Worm (Caenorhabditis elegans) whole organism, young adult: ENCODE data around the gene EEED8.13.

Experiments used
- F33H1.4 ChIP-seq: fragments of 200-800 bp; sonication (Bioruptor generic); IDR thresholded peaks from 2 replicates; pipeline ENCODE4 v1.3.6; 2022; ENCODE audit warnings: missing genetic modification reagents, missing genetic modification characterization, missing compliant biosample characterization
- ama-1 ChIP-seq, 3 experiments: fragments of 150-350 bp in 1 of 3; sonication (generic microtip) in 2 of 3; optimal IDR thresholded peaks; 2 replicates each; lab custom pipeline; 2014 to 2018; ENCODE audit warnings: missing biosample characterization in 2 of 3, missing genetic modification characterization in 2 of 3, missing genetic modification reagents in 2 of 3
- dpff-1 ChIP-seq: sonication (generic microtip); optimal IDR thresholded peaks from 2 replicates; lab custom pipeline; 2017; ENCODE audit warnings: mild to moderate bottlenecking, missing genetic modification characterization, missing compliant biosample characterization
- efl-1 ChIP-seq: fragments of 150-350 bp; optimal IDR thresholded peaks from 2 replicates; lab custom pipeline; 2014; ENCODE audit warnings: missing biosample characterization, missing genetic modification reagents, missing genetic modification characterization
- egrh-3 ChIP-seq: fragments of 200-800 bp; sonication (Bioruptor generic); IDR thresholded peaks from 2 replicates; pipeline ENCODE4 v1.3.6; 2022; ENCODE audit warnings: missing genetic modification reagents, missing genetic modification characterization, missing compliant biosample characterization
- hlh-12 ChIP-seq: sonication (generic microtip); optimal IDR thresholded peaks from 2 replicates; lab custom pipeline; 2016; ENCODE audit warnings: missing genetic modification characterization, missing compliant biosample characterization
- nfya-2 ChIP-seq: fragments of 200-800 bp; sonication (Bioruptor generic); IDR thresholded peaks from 2 replicates; pipeline ENCODE4 v1.3.6; 2022; ENCODE audit warnings: missing genetic modification reagents, missing genetic modification characterization, missing compliant biosample characterization
- nhr-90 ChIP-seq: sonication (generic microtip); optimal IDR thresholded peaks from 2 replicates; lab custom pipeline; 2016; ENCODE audit warnings: missing genotype, mild to moderate bottlenecking, missing genetic modification characterization, missing compliant biosample characterization
- xnd-1 ChIP-seq: sonication (generic microtip); optimal IDR thresholded peaks from 2 replicates; lab custom pipeline; 2016; ENCODE audit warnings: missing genotype, missing genetic modification reagents, missing genetic modification characterization, missing compliant biosample characterization
- ztf-3 ChIP-seq: fragments of 200-800 bp; sonication (Bioruptor generic); optimal IDR thresholded peaks from 2 replicates; lab custom pipeline; 2018; ENCODE audit warnings: mild to moderate bottlenecking, missing genetic modification characterization, missing compliant biosample characterization

DNA sequence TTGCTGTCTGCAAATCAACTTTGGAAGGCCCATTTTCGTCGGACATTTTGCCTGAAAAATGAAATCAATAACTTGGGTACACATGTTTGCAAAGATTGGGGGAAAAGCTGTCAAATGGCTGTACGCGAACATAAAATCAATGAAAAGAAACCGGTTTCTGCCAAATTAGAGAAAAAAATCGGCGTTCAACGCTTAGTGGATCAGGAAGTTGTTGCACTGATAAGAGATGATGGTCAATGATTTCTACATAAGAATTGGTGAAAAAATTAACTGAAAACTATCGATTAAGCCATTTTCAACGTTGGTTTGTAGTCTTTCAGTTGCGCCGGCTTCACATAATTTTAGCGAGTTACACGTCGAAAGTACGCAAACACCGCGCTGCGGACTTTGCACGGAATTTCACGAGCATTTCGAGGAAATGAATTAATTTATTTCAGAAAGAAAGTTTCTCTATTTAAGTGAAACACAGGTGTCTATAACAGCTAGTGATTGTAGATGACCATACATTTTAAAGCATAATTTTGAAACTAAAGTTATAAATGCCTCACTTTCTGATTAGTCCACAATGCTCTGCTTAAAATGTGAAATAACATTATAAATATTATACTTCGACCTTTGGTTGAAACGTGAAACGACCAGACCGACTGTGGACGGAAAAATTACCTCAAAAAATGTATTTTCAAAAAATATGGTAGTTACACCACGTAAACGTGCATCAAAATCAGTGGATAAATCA lies 17.3 kb upstream of the EEED8.13 start, which contains the start of the genes F07F6.4 and F07F6.2:
- TF ChIP-seq ztf-3 (GFP tag; lab: Kevin White, UChicago): no peak
- no peak for TF ChIP-seq F33H1.4 (GFP tag; lab: Robert Waterston, UW)
- no peak for TF ChIP-seq egrh-3 (GFP tag; lab: Robert Waterston, UW)
- no peak for TF ChIP-seq ama-1 (optimal IDR thresholded peaks at IDR 0.05; lab: Kevin White, UChicago)
- no peak for TF ChIP-seq ama-1 (GFP tag; optimal IDR thresholded peaks at IDR 0.05; lab: Kevin White, UChicago)
- TF ChIP-seq hlh-12: no peak
- no peak for TF ChIP-seq xnd-1
- TF ChIP-seq dpff-1 (tag; lab: Kevin White, UChicago): no peak
- TF ChIP-seq efl-1 (GFP tag; lab: Kevin White, UChicago): no peak
- no peak for TF ChIP-seq nfya-2 (GFP tag; lab: Robert Waterston, UW)
- TF ChIP-seq nhr-90 (tag; lab: Kevin White, UChicago): no peak
